Fruit fly (Drosophila melanogaster): ENCODE data around the gene CG42831.

CG42831 gene

DNA sequence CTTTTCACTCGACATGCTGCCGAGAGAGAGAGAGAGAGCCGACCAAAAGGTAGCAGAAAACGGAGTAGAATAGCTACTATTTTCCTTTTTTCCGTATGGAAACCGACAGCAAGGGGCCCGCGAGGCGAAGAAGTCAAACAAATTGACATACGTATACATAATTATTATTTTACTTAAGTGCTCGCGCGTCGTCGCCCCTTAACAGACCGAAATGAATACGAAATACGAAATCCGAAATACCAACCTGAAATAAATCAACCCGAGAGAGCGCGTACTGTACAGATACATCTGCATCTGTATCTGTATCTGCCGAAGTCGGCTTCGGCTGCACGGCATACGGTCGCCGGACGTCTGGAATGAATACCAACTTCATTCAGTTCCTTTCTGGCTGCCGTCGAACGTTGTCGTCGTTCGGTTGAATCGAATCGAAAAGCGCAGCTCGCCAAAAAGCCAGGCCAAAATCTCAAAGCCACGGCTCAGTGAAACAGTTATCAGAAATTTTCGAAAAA, 43.0 kb downstream of the CG42831 start (continued):
- TF ChIP-seq dm (GFP tag; optimal IDR thresholded peaks at IDR 0.05) = no peak
- TF ChIP-seq usp (GFP tag; optimal IDR thresholded peaks at IDR 0.05) = no peak
- peak; percentile 2 for TF ChIP-seq fd3F (GFP tag; optimal IDR thresholded peaks at IDR 0.05)
- TF ChIP-seq zen2 (GFP tag; IDR thresholded peaks at IDR 0.05; ENCODE audit: partially characterized antibody) = no peak
- TF ChIP-seq E2f1 (GFP tag; IDR thresholded peaks at IDR 0.05) = peak; percentile 37; the same call in 1 of the 2 replicates
- peak; percentile 14; the same call in 1 of the 3 replicates for TF ChIP-seq tgo (GFP tag; IDR thresholded peaks at IDR 0.05)
- TF ChIP-seq CG11504 (tag; optimal IDR thresholded peaks at IDR 0.05) = peak; percentile 62
- peak; percentile 9 for TF ChIP-seq CTCF (GFP tag; optimal IDR thresholded peaks at IDR 0.05)
- TF ChIP-seq CG10321 (GFP tag; IDR thresholded peaks at IDR 0.05) = peak; percentile 63; the same call in 1 of the 2 replicates
- peak; percentile 38 for TF ChIP-seq CG8089 (GFP tag; optimal IDR thresholded peaks at IDR 0.05)
- no peak for TF ChIP-seq Eip74EF (GFP tag; optimal IDR thresholded peaks at IDR 0.05)
- TF ChIP-seq ham (GFP tag; IDR thresholded peaks at IDR 0.05) = no peak
- no peak for TF ChIP-seq CG18476 (GFP tag; optimal IDR thresholded peaks at IDR 0.05)
- TF ChIP-seq CG10979 (tag; optimal IDR thresholded peaks at IDR 0.05) = no peak
- TF ChIP-seq slou (GFP tag; optimal IDR thresholded peaks at IDR 0.05) = no peak
- no peak for TF ChIP-seq Bteb2 (GFP tag; optimal IDR thresholded peaks at IDR 0.05)
- TF ChIP-seq CG17829 (tag; optimal IDR thresholded peaks at IDR 0.05) = peak; percentile 70
- TF ChIP-seq lab (GFP tag; optimal IDR thresholded peaks at IDR 0.05) = peak; percentile 73
- TF ChIP-seq CG7987 (GFP tag; optimal IDR thresholded peaks at IDR 0.05) = peak; percentile 72
- no peak for TF ChIP-seq gcm (GFP tag; optimal IDR thresholded peaks at IDR 0.05)
- TF ChIP-seq CG10543 (GFP tag; optimal IDR thresholded peaks at IDR 0.05) = peak; percentile 78
- TF ChIP-seq ATbp (GFP tag; optimal IDR thresholded peaks at IDR 0.05) = peak; percentile 20
- TF ChIP-seq CG6254 (GFP tag; optimal IDR thresholded peaks at IDR 0.05) = peak; percentile 35
- no peak for TF ChIP-seq kay (GFP tag; optimal IDR thresholded peaks at IDR 0.05)
- peak; percentile 57; the same call in 2 of the 3 replicates for TF ChIP-seq CG6175 (GFP tag; IDR thresholded peaks at IDR 0.05)
- TF ChIP-seq CG32772 (GFP tag; IDR thresholded peaks at IDR 0.05) = 0 out of 2 replicates have a peak, but pooled peaks have one; percentile 14
- TF ChIP-seq ranshi (GFP tag; IDR thresholded peaks at IDR 0.05) = 0 out of 2 replicates have a peak, but pooled peaks have one; percentile 46
- no peak for TF ChIP-seq Aef1 (GFP tag; IDR thresholded peaks at IDR 0.05)
- TF ChIP-seq CG12659 (GFP tag; optimal IDR thresholded peaks at IDR 0.05) = peak; percentile 40
- no peak; the same call in 1 of the 2 replicates for TF ChIP-seq sim (GFP tag; IDR thresholded peaks at IDR 0.05)
- TF ChIP-seq Gug (GFP tag; IDR thresholded peaks at IDR 0.05) = peak; percentile 61; the same call in 2 of the 4 replicates
- no peak for TF ChIP-seq CG1529 (GFP tag; optimal IDR thresholded peaks at IDR 0.05)
- TF ChIP-seq croc (GFP tag; conservative IDR thresholded peaks at IDR 0.05) = no peak
- no peak for TF ChIP-seq lov (optimal IDR thresholded peaks at IDR 0.05)
- peak; percentile 75; the same call in 2 of the 3 replicates for TF ChIP-seq lov (GFP tag; IDR thresholded peaks at IDR 0.05)
- TF ChIP-seq MESR4 (GFP tag; optimal IDR thresholded peaks at IDR 0.05) = no peak
- peak; percentile 21 for TF ChIP-seq HHEX (GFP tag; optimal IDR thresholded peaks at IDR 0.05)
- no peak for TF ChIP-seq pnt (GFP tag; optimal IDR thresholded peaks at IDR 0.05)
- TF ChIP-seq Drgx (GFP tag; IDR thresholded peaks at IDR 0.05) = peak; percentile 50; the same call in 1 of the 2 replicates
- no peak for TF ChIP-seq yki (optimal IDR thresholded peaks at IDR 0.05)
- peak; percentile 28 for TF ChIP-seq NK7.1 (GFP tag; optimal IDR thresholded peaks at IDR 0.05)
- no peak for TF ChIP-seq Spps (tag; optimal IDR thresholded peaks at IDR 0.05)
- TF ChIP-seq gem (tag; optimal IDR thresholded peaks at IDR 0.05) = no peak
- TF ChIP-seq Hey (tag; optimal IDR thresholded peaks at IDR 0.05) = peak; percentile 94
- TF ChIP-seq lmd (GFP tag; IDR thresholded peaks at IDR 0.05) = no peak
- TF ChIP-seq CG4404 (GFP tag; IDR thresholded peaks at IDR 0.05) = no peak
- peak; percentile 86 for TF ChIP-seq CG42726 (GFP tag; IDR thresholded peaks at IDR 0.05; ENCODE audit: partially characterized antibody)
- peak; percentile 99 for TF ChIP-seq Jarid2 (GFP tag; optimal IDR thresholded peaks at IDR 0.05)
- peak; percentile 55 for TF ChIP-seq Asciz (GFP tag; optimal IDR thresholded peaks at IDR 0.05)
- TF ChIP-seq Abd-B (GFP tag; optimal IDR thresholded peaks at IDR 0.05) = no peak
- no peak for TF ChIP-seq bowl (GFP tag; IDR thresholded peaks at IDR 0.05)

Measured in whole organism, embryonic.